Fruit fly (Drosophila melanogaster): ENCODE data around the gene Pgk.

The Pgk gene

dm6 chr2L:2732139-2732830, 20.6 kb downstream of the Pgk start:
- no peak for TF ChIP-seq CG4496 (GFP tag; IDR thresholded peaks at IDR 0.05)
- TF ChIP-seq rn (GFP tag; IDR thresholded peaks at IDR 0.05): no peak
- no peak for TF ChIP-seq Ets98B (GFP tag; IDR thresholded peaks at IDR 0.05)
- no peak for TF ChIP-seq CG14655 (GFP tag; optimal IDR thresholded peaks at IDR 0.05)
- no peak for TF ChIP-seq CG8159 (tag; optimal IDR thresholded peaks at IDR 0.05)
- no peak for TF ChIP-seq Pif1B (GFP tag; optimal IDR thresholded peaks at IDR 0.05)
- TF ChIP-seq CG34367 (tag; optimal IDR thresholded peaks at IDR 0.05): no peak
- no peak for TF ChIP-seq gl (tag; optimal IDR thresholded peaks at IDR 0.05)
- TF ChIP-seq fd96Ca (GFP tag; IDR thresholded peaks at IDR 0.05): no peak
- no peak for TF ChIP-seq D1 (tag; optimal IDR thresholded peaks at IDR 0.05)
- TF ChIP-seq CG15710 (tag; optimal IDR thresholded peaks at IDR 0.05): no peak
- TF ChIP-seq Snoo (tag; optimal IDR thresholded peaks at IDR 0.05): no peak
- no peak for TF ChIP-seq CG17806 (tag; optimal IDR thresholded peaks at IDR 0.05)
- TF ChIP-seq CG10348 (GFP tag; IDR thresholded peaks at IDR 0.05): no peak
- TF ChIP-seq CG32121 (GFP tag; IDR thresholded peaks at IDR 0.05): no peak
- no peak for TF ChIP-seq Pif1A (GFP tag; optimal IDR thresholded peaks at IDR 0.05)
- no peak for TF ChIP-seq CG8301 (tag; optimal IDR thresholded peaks at IDR 0.05)
- TF ChIP-seq CG13204 (GFP tag; optimal IDR thresholded peaks at IDR 0.05): no peak

- TF ChIP-seq fd96Ca (GFP tag; IDR thresholded peaks at IDR 0.05) (peak; percentile 73; the same call in 2 of the 3 replicates), Pif1A (GFP tag; optimal IDR thresholded peaks at IDR 0.05) (peak; percentile 22), gl (tag; optimal IDR thresholded peaks at IDR 0.05) (no peak), CG9948 (tag; optimal IDR thresholded peaks at IDR 0.05) (no peak), CG8301 (tag; optimal IDR thresholded peaks at IDR 0.05) (peak; percentile 55), CG12605 (GFP tag; IDR thresholded peaks at IDR 0.05) (0 out of 2 replicates have a peak, but pooled peaks have one; percentile 9), rn (GFP tag; IDR thresholded peaks at IDR 0.05) (no peak), Snoo (tag; optimal IDR thresholded peaks at IDR 0.05) (no peak), CG14655 (GFP tag; optimal IDR thresholded peaks at IDR 0.05) (peak; percentile 58), Ets98B (GFP tag; IDR thresholded peaks at IDR 0.05) (peak; percentile 77), CG32121 (GFP tag; IDR thresholded peaks at IDR 0.05) (peak; percentile 50; the same call in 1 of the 2 replicates), CG13204 (GFP tag; optimal IDR thresholded peaks at IDR 0.05) (no peak), CG4496 (GFP tag; IDR thresholded peaks at IDR 0.05) (peak; percentile 68; the same call in 2 of the 3 replicates), CG17806 (tag; optimal IDR thresholded peaks at IDR 0.05) (peak; percentile 13)
These were observed 21.3 kb downstream of the Pgk start for dm6 chr2L:2731370-2732138.

dm6 chr2L:2730756-2731155, 22.1 kb downstream of the Pgk start:
- TF ChIP-seq Snoo (tag; optimal IDR thresholded peaks at IDR 0.05) (no peak), CG10348 (GFP tag; IDR thresholded peaks at IDR 0.05) (no peak), Pif1A (GFP tag; optimal IDR thresholded peaks at IDR 0.05) (no peak), rn (GFP tag; IDR thresholded peaks at IDR 0.05) (no peak), CG14655 (GFP tag; optimal IDR thresholded peaks at IDR 0.05) (no peak), CG34367 (tag; optimal IDR thresholded peaks at IDR 0.05) (no peak), CG4496 (GFP tag; IDR thresholded peaks at IDR 0.05) (no peak), gl (tag; optimal IDR thresholded peaks at IDR 0.05) (no peak), CG32121 (GFP tag; IDR thresholded peaks at IDR 0.05) (no peak), CG12605 (GFP tag; IDR thresholded peaks at IDR 0.05) (no peak), EcR (GFP tag; optimal IDR thresholded peaks at IDR 0.05) (no peak), Pif1B (GFP tag; optimal IDR thresholded peaks at IDR 0.05) (no peak), D1 (tag; optimal IDR thresholded peaks at IDR 0.05) (no peak), CG15710 (tag; optimal IDR thresholded peaks at IDR 0.05) (no peak), CG9948 (tag; optimal IDR thresholded peaks at IDR 0.05) (no peak), CG13204 (GFP tag; optimal IDR thresholded peaks at IDR 0.05) (no peak), Ets98B (GFP tag; IDR thresholded peaks at IDR 0.05) (no peak), CG8159 (tag; optimal IDR thresholded peaks at IDR 0.05) (no peak), CG8301 (tag; optimal IDR thresholded peaks at IDR 0.05) (no peak)

- TF ChIP-seq Snoo (tag; optimal IDR thresholded peaks at IDR 0.05) (no peak), CG17806 (tag; optimal IDR thresholded peaks at IDR 0.05) (peak; percentile 4), Pif1A (GFP tag; optimal IDR thresholded peaks at IDR 0.05) (peak; percentile 15), CG15710 (tag; optimal IDR thresholded peaks at IDR 0.05) (no peak), CG13204 (GFP tag; optimal IDR thresholded peaks at IDR 0.05) (no peak), CG8301 (tag; optimal IDR thresholded peaks at IDR 0.05) (peak; percentile 8), CG8159 (tag; optimal IDR thresholded peaks at IDR 0.05) (no peak), EcR (GFP tag; optimal IDR thresholded peaks at IDR 0.05) (no peak), Pif1B (GFP tag; optimal IDR thresholded peaks at IDR 0.05) (peak; percentile 5), CG9948 (tag; optimal IDR thresholded peaks at IDR 0.05) (no peak), CG32121 (GFP tag; IDR thresholded peaks at IDR 0.05) (peak; percentile 57), CG34367 (tag; optimal IDR thresholded peaks at IDR 0.05) (no peak), gl (tag; optimal IDR thresholded peaks at IDR 0.05) (no peak), D1 (tag; optimal IDR thresholded peaks at IDR 0.05) (no peak), Ets98B (GFP tag; IDR thresholded peaks at IDR 0.05) (peak; percentile 71), CG4496 (GFP tag; IDR thresholded peaks at IDR 0.05) (peak; percentile 63), rn (GFP tag; IDR thresholded peaks at IDR 0.05) (no peak), fd96Ca (GFP tag; IDR thresholded peaks at IDR 0.05) (peak; percentile 37; the same call in 1 of the 3 replicates), CG12605 (GFP tag; IDR thresholded peaks at IDR 0.05) (no peak), CG14655 (GFP tag; optimal IDR thresholded peaks at IDR 0.05) (peak; percentile 58), CG10348 (GFP tag; IDR thresholded peaks at IDR 0.05) (no peak)
These were observed 23.0 kb downstream of the Pgk start for dm6 chr2L:2729882-2730281.

- TF ChIP-seq CG14655 (GFP tag; optimal IDR thresholded peaks at IDR 0.05): peak; percentile 12
- TF ChIP-seq CG8301 (tag; optimal IDR thresholded peaks at IDR 0.05): peak; percentile 3
- TF ChIP-seq CG9948 (tag; optimal IDR thresholded peaks at IDR 0.05): no peak
- TF ChIP-seq CG4496 (GFP tag; IDR thresholded peaks at IDR 0.05): 0 out of 3 replicates have a peak, but pooled peaks have one; percentile 30
- TF ChIP-seq gl (tag; optimal IDR thresholded peaks at IDR 0.05): no peak
These were observed 24.3 kb downstream of the Pgk start for dm6 chr2L:2728577-2728976.
